Fruit fly (Drosophila melanogaster): Measurements from ENCODE around the gene CG32720.

DNA sequence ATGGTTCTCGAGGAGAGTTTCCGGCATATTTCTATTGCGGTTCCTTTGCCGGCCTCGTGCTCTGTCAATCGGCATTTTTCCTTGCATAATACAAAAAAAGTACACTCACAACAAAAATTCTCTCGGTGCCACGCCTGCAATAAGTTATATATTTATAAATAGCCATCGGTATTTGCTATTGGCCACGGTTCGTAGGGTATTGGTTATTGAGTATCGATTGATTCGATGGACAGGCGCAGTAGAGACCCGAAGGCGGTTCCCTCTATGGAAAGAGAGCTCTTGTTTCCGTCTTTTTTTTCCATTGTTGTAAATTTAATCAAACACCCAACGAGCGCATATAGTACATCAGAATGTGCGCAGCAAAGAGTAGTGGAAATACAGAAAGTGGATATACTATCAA, 24.0 kb downstream of the CG32720 start:
- TF ChIP-seq insv (optimal IDR thresholded peaks at IDR 0.05), result no peak
- TF ChIP-seq psq (optimal IDR thresholded peaks at IDR 0.05), result no peak
- no peak for TF ChIP-seq Sin3A (optimal IDR thresholded peaks at IDR 0.05)
- TF ChIP-seq Myc (optimal IDR thresholded peaks at IDR 0.05), result no peak
- TF ChIP-seq h (optimal IDR thresholded peaks at IDR 0.05), result no peak
- TF ChIP-seq ttk (optimal IDR thresholded peaks at IDR 0.05), result no peak

Measured in Kc167 (cell line).